Worm (Caenorhabditis elegans): ENCODE results near the gene ctl-1.
A peak's percentile ranks its signal among the peaks of the same experiment; 100 is the strongest.

The ctl-1 gene

ce11 chrII:14256779-14257178 lies 49.3 kb downstream of the ctl-1 start, which contains the start of gene Y54G11A.19:
Gene Y54G11A.19, minus strand, starts transcription at chrII:14256879.
- no peak for TF ChIP-seq bed-2 (GFP tag; IDR thresholded peaks at IDR 0.05)
- no peak for TF ChIP-seq aptf-3 (GFP tag; IDR thresholded peaks at IDR 0.05)
- TF ChIP-seq dpff-1 (tag; optimal IDR thresholded peaks at IDR 0.05) = no peak
- no peak for TF ChIP-seq lsl-1 (GFP tag; optimal IDR thresholded peaks at IDR 0.05)
- TF ChIP-seq madf-8 (GFP tag; conservative IDR thresholded peaks at IDR 0.05) = no peak
- no peak for TF ChIP-seq F33H1.4 (GFP tag; IDR thresholded peaks at IDR 0.05)
- TF ChIP-seq bed-1 (GFP tag; IDR thresholded peaks at IDR 0.05) = no peak
- no peak for TF ChIP-seq snpc-3.4 (tag; optimal IDR thresholded peaks at IDR 0.05)
- TF ChIP-seq attf-5 (GFP tag; optimal IDR thresholded peaks at IDR 0.05) = no peak
- no peak for TF ChIP-seq unc-130 (GFP tag; optimal IDR thresholded peaks at IDR 0.05)
- TF ChIP-seq lsy-27 (tag; optimal IDR thresholded peaks at IDR 0.05; ENCODE audit: borderline replicate concordance, insufficient read depth) = no peak
- TF ChIP-seq F49E8.2 (tag; optimal IDR thresholded peaks at IDR 0.05; ENCODE audit: insufficient read depth) = no peak
- TF ChIP-seq mes-4 (tag; optimal IDR thresholded peaks at IDR 0.05) = no peak
- no peak for TF ChIP-seq lin-54 (GFP tag; optimal IDR thresholded peaks at IDR 0.05)
- TF ChIP-seq chd-7 (tag; optimal IDR thresholded peaks at IDR 0.05) = no peak
- TF ChIP-seq hlh-12 (tag; optimal IDR thresholded peaks at IDR 0.05) = no peak
- no peak for TF ChIP-seq F57A8.1 (GFP tag; optimal IDR thresholded peaks at IDR 0.05)
- TF ChIP-seq F57C9.4 (tag; optimal IDR thresholded peaks at IDR 0.05) = no peak
- no peak for TF ChIP-seq tlf-1 (GFP tag; optimal IDR thresholded peaks at IDR 0.05)
- TF ChIP-seq nfyb-1 (GFP tag; IDR thresholded peaks at IDR 0.05) = no peak

DNA sequence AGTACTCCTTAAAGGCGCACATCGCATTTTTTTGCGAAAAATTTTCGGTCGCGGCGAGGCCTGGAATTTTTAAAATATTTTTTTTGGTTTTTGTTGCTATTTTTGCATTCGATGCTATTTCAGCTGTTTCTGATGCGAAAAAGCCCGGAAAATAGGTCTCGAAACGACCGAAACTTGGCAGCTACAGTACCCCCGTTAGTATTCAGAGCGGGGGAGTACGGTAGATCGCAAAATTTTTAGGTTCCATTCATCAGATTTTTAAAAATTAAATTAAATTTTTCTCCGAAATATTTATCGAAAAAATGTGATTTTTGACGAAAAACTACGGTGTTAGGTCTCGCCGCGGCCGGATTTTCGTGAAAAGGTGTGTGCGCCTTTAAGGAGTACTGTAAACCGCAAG lies 50.2 kb downstream of the ctl-1 start:
- TF ChIP-seq B0336.3 (GFP tag; IDR thresholded peaks at IDR 0.05) = 0 out of 2 replicates have a peak, but pooled peaks have one; percentile 9
- no peak for TF ChIP-seq madf-8 (GFP tag; conservative IDR thresholded peaks at IDR 0.05)
- 0 out of 2 replicates have a peak, but pooled peaks have one; percentile 19 for TF ChIP-seq ceh-91 (GFP tag; IDR thresholded peaks at IDR 0.05)
- peak; percentile 45 for TF ChIP-seq atf-7 (tag; optimal IDR thresholded peaks at IDR 0.05)
- TF ChIP-seq lsy-27 (tag; optimal IDR thresholded peaks at IDR 0.05; ENCODE audit: borderline replicate concordance, insufficient read depth) = no peak
- TF ChIP-seq attf-5 (GFP tag; optimal IDR thresholded peaks at IDR 0.05) = no peak
- TF ChIP-seq athp-1 (tag; optimal IDR thresholded peaks at IDR 0.05) = peak; percentile 32
- TF ChIP-seq cebp-1 (GFP tag; IDR thresholded peaks at IDR 0.05) = 0 out of 2 replicates have a peak, but pooled peaks have one; percentile 8
- no peak for TF ChIP-seq cebp-1 (tag; optimal IDR thresholded peaks at IDR 0.05)
- no peak for TF ChIP-seq unc-130 (GFP tag; optimal IDR thresholded peaks at IDR 0.05)
- no peak for TF ChIP-seq snpc-1.1 (tag; optimal IDR thresholded peaks at IDR 0.05; ENCODE audit: insufficient read depth)
- TF ChIP-seq mel-28 (tag; optimal IDR thresholded peaks at IDR 0.05; ENCODE audit: borderline replicate concordance) = peak; percentile 26
- no peak for TF ChIP-seq gei-17 (GFP tag; optimal IDR thresholded peaks at IDR 0.05)
- TF ChIP-seq tbx-9 (tag; optimal IDR thresholded peaks at IDR 0.05; ENCODE audit: borderline replicate concordance) = no peak
- no peak for TF ChIP-seq ztf-6 (GFP tag; IDR thresholded peaks at IDR 0.05)
- no peak for TF ChIP-seq unc-62 (GFP tag; optimal IDR thresholded peaks at IDR 0.05)
- TF ChIP-seq him-1 (tag; optimal IDR thresholded peaks at IDR 0.05) = peak; percentile 37
- no peak for TF ChIP-seq let-607 (tag; optimal IDR thresholded peaks at IDR 0.05)
- no peak for TF ChIP-seq Y79H2A.3 (GFP tag; conservative IDR thresholded peaks at IDR 0.05)
- TF ChIP-seq repo-1 (tag; optimal IDR thresholded peaks at IDR 0.05) = peak; percentile 19
- TF ChIP-seq hrde-1 (tag; optimal IDR thresholded peaks at IDR 0.05; ENCODE audit: borderline replicate concordance) = peak; percentile 65
- peak; percentile 67 for TF ChIP-seq lsl-1 (GFP tag; optimal IDR thresholded peaks at IDR 0.05)
- TF ChIP-seq rpc-1 (optimal IDR thresholded peaks at IDR 0.05) = no peak
- TF ChIP-seq rpc-1 (tag; optimal IDR thresholded peaks at IDR 0.05) = no peak
- 0 out of 2 replicates have a peak, but pooled peaks have one; percentile 19 for TF ChIP-seq ekl-4 (GFP tag; IDR thresholded peaks at IDR 0.05)
- TF ChIP-seq tbp1 (GFP tag; optimal IDR thresholded peaks at IDR 0.05) = no peak
- no peak for TF ChIP-seq hlh-26 (GFP tag; conservative IDR thresholded peaks at IDR 0.05)
- TF ChIP-seq ztf-18 (tag; optimal IDR thresholded peaks at IDR 0.05) = no peak
- TF ChIP-seq zfh-2 (GFP tag; conservative IDR thresholded peaks at IDR 0.05) = no peak
- TF ChIP-seq nhr-80 (tag; optimal IDR thresholded peaks at IDR 0.05) = no peak
- peak; percentile 29 for TF ChIP-seq xnd-1 (tag; optimal IDR thresholded peaks at IDR 0.05)
- TF ChIP-seq C06A6.2 (GFP tag; conservative IDR thresholded peaks at IDR 0.05) = no peak
